Worm (Caenorhabditis elegans): Measurements from ENCODE around the gene F20B10.3.

DNA sequence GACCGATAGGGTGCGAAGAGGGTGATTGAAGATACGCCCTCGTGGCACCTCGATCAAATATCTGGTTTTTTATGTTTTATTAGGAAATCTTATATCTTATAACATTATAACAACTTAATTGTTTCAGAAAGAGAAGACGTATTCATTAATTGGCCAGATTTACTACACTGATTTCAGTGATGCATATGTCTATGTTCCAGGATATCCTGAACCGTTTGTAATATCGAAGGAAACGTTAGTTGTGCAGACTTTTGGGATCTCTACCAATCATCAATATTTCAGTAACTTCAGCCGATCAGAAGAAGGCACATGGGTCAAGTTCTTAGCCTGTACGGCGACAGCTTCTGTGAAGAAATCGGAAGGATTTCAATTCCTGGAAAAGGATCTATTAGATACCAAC lies 7.6 kb upstream of the F20B10.3 start:
- TF ChIP-seq spr-3 (GFP tag; optimal IDR thresholded peaks at IDR 0.05) (no peak), mep-1 (tag; optimal IDR thresholded peaks at IDR 0.05) (no peak), F49E8.2 (tag; optimal IDR thresholded peaks at IDR 0.05; ENCODE audit: borderline replicate concordance) (no peak), aha-1 (tag) (peak; percentile 96), F26F4.8 (GFP tag; conservative IDR thresholded peaks at IDR 0.05) (no peak), lin-13 (GFP tag; optimal IDR thresholded peaks at IDR 0.05) (no peak), pqm-1 (tag; optimal IDR thresholded peaks at IDR 0.05) (no peak), snpc-4 (tag; optimal IDR thresholded peaks at IDR 0.05) (no peak), ama-1 (optimal IDR thresholded peaks at IDR 0.05) (no peak), lin-29 (GFP tag; IDR thresholded peaks at IDR 0.05) (no peak), lsy-2 (tag; optimal IDR thresholded peaks at IDR 0.05) (no peak)

Measured in whole organism, L4 larva.